Fruit fly (Drosophila melanogaster) whole organism, embryonic: ENCODE measurements around the gene Pgant2.

ENCODE experiments used
- Ada2b ChIP-seq: fragments of 200-800 bp; sonication (Bioruptor generic); IDR thresholded peaks from 2 replicates; pipeline ENCODE4 v1.3.6; 2022; ENCODE audit warnings: missing biosample characterization, missing genetic modification characterization
- Asciz ChIP-seq: fragments of 200-800 bp; sonication (Bioruptor generic); optimal IDR thresholded peaks from 2 replicates; lab custom pipeline; 2017; ENCODE audit warnings: missing biosample characterization, mild to moderate bottlenecking, missing genetic modification characterization, missing genetic modification reagents
- CG1024 ChIP-seq: fragments of 200-800 bp; sonication (Bioruptor generic); IDR thresholded peaks from 2 replicates; pipeline ENCODE4 v1.3.6; 2022; ENCODE audit warnings: missing biosample characterization, missing genetic modification characterization
- CG10959 ChIP-seq: fragments of 200-800 bp; sonication (Bioruptor generic); IDR thresholded peaks from 2 replicates; pipeline ENCODE4 v1.3.6; 2022; ENCODE audit warnings: missing biosample characterization, missing genetic modification characterization
- CG11723 ChIP-seq: fragments of 200-800 bp; sonication (Bioruptor generic); optimal IDR thresholded peaks from 2 replicates; lab custom pipeline; 2017; ENCODE audit warnings: missing biosample characterization, mild to moderate bottlenecking, missing genetic modification characterization
- CG14441 ChIP-seq: fragments of 200-800 bp; sonication (Bioruptor generic); IDR thresholded peaks from 2 replicates; pipeline ENCODE4 v1.3.6; 2022; ENCODE audit warnings: missing biosample characterization, missing genetic modification characterization
- CG15073 ChIP-seq: fragments of 200-800 bp; sonication (Bioruptor generic); optimal IDR thresholded peaks from 2 replicates; lab custom pipeline; 2016; ENCODE audit warnings: missing biosample characterization, missing genetic modification characterization
- CG2116 ChIP-seq: fragments of 200-800 bp; sonication (Bioruptor generic); optimal IDR thresholded peaks from 3 replicates; lab custom pipeline; 2018; ENCODE audit warnings: missing biosample characterization, mild to moderate bottlenecking, missing genetic modification characterization
- CG32532 ChIP-seq: fragments of 200-800 bp; sonication (Bioruptor generic); IDR thresholded peaks from 2 replicates; pipeline ENCODE4 v1.3.6; 2022; ENCODE audit warnings: missing biosample characterization, missing genetic modification characterization
- CG4360 ChIP-seq: fragments of 200-800 bp; sonication (Bioruptor generic); IDR thresholded peaks from 2 replicates; pipeline ENCODE4 v1.3.6; 2022; ENCODE audit warnings: missing biosample characterization, missing genetic modification characterization
- CG4424 ChIP-seq: fragments of 200-800 bp; sonication (Bioruptor generic); optimal IDR thresholded peaks from 3 replicates; lab custom pipeline; 2016; ENCODE audit warnings: missing biosample characterization, missing genetic modification characterization
- CG4617 ChIP-seq: fragments of 200-800 bp; sonication (Bioruptor generic); optimal IDR thresholded peaks from 3 replicates; lab custom pipeline; 2016; ENCODE audit warnings: missing biosample characterization, missing genetic modification characterization, borderline replicate concordance
- CG4730 ChIP-seq: fragments of 200-800 bp; sonication (Bioruptor generic); IDR thresholded peaks from 2 replicates; pipeline ENCODE4 v1.3.6; 2022; ENCODE audit warnings: missing biosample characterization, missing genetic modification characterization
- CG5245 ChIP-seq: fragments of 200-800 bp; sonication (Bioruptor generic); optimal IDR thresholded peaks from 3 replicates; lab custom pipeline; 2016; ENCODE audit warnings: missing biosample characterization, missing genetic modification characterization
- CG6272 ChIP-seq: fragments of 200-800 bp; sonication (Bioruptor generic); IDR thresholded peaks from 2 replicates; pipeline ENCODE4 v1.3.6; 2022; ENCODE audit warnings: missing biosample characterization, missing genetic modification characterization
- CG6791 ChIP-seq: fragments of 200-800 bp; sonication (Bioruptor generic); IDR thresholded peaks from 3 replicates; pipeline ENCODE4 v1.3.6; 2022; ENCODE audit warnings: missing biosample characterization, missing genetic modification characterization; ENCODE audit not compliant: partially characterized antibody
- CG6813 ChIP-seq: fragments of 200-800 bp; sonication (Bioruptor generic); optimal IDR thresholded peaks from 2 replicates; lab custom pipeline; 2017; ENCODE audit warnings: missing biosample characterization, missing genetic modification characterization, mild to moderate bottlenecking, moderate library complexity, missing genetic modification reagents
- CG7357 ChIP-seq: fragments of 200-800 bp; sonication (Bioruptor generic); IDR thresholded peaks from 3 replicates; pipeline ENCODE4 v1.3.6; 2022; ENCODE audit warnings: missing biosample characterization, missing genetic modification characterization
- CG8290 ChIP-seq, 3 experiments: fragments of 200-800 bp; sonication (Bioruptor generic); optimal IDR thresholded peaks; 2 replicates each; lab custom pipeline; 2016 to 2019; ENCODE audit warnings: missing biosample characterization in 3 of 3, missing genetic modification characterization in 3 of 3, mild to moderate bottlenecking in 2 of 3, moderate library complexity in 1 of 3
- D19B ChIP-seq: fragments of 200-800 bp; sonication (Bioruptor generic); optimal IDR thresholded peaks from 2 replicates; lab custom pipeline; 2017; ENCODE audit warnings: missing biosample characterization, mild to moderate bottlenecking, missing genetic modification characterization
- Deaf1 ChIP-seq: fragments of 200-800 bp; optimal IDR thresholded peaks from 3 replicates; lab custom pipeline; 2019; ENCODE audit warnings: missing biosample characterization, mild to moderate bottlenecking, missing genetic modification characterization, moderate library complexity
- GATAe ChIP-seq: fragments of 200-800 bp; sonication (Bioruptor generic); conservative IDR thresholded peaks from 2 replicates; pipeline ENCODE4 v1.3.6; 2022; ENCODE audit warnings: missing biosample characterization, missing genetic modification characterization
- Gsc ChIP-seq: fragments of 200-800 bp; sonication (Bioruptor generic); IDR thresholded peaks from 2 replicates; pipeline ENCODE4 v1.3.6; 2022; ENCODE audit warnings: missing biosample characterization, missing genetic modification characterization
- H15 ChIP-seq: fragments of 200-800 bp; sonication (Bioruptor generic); IDR thresholded peaks from 3 replicates; pipeline ENCODE4 v1.3.6; 2022; ENCODE audit warnings: missing biosample characterization, missing genetic modification characterization
- HLH54F ChIP-seq: fragments of 200-800 bp; sonication (Bioruptor generic); optimal IDR thresholded peaks from 3 replicates; lab custom pipeline; 2016; ENCODE audit warnings: missing biosample characterization, missing genetic modification characterization
- HmgZ ChIP-seq: fragments of 200-800 bp; sonication (Bioruptor generic); optimal IDR thresholded peaks from 2 replicates; lab custom pipeline; 2018; ENCODE audit warnings: missing biosample characterization, mild to moderate bottlenecking, missing genetic modification characterization
- Hr39 ChIP-seq: fragments of >200 bp; optimal IDR thresholded peaks from 2 replicates; lab custom pipeline; 2017
- Mad ChIP-seq: fragments of 200-800 bp; sonication (Bioruptor generic); optimal IDR thresholded peaks from 2 replicates; lab custom pipeline; 2016; ENCODE audit warnings: missing biosample characterization, missing genetic modification characterization
- NC2β ChIP-seq: fragments of 200-800 bp; sonication (Bioruptor generic); optimal IDR thresholded peaks from 2 replicates; lab custom pipeline; 2016; ENCODE audit warnings: missing biosample characterization, missing genetic modification characterization
- Opbp ChIP-seq: fragments of 200-800 bp; sonication (Bioruptor generic); IDR thresholded peaks from 3 replicates; pipeline ENCODE4 v1.3.6; 2022; ENCODE audit warnings: missing biosample characterization, missing genetic modification characterization; ENCODE audit not compliant: partially characterized antibody
- Rx ChIP-seq: fragments of 200-800 bp; sonication (Bioruptor generic); IDR thresholded peaks from 2 replicates; pipeline ENCODE4 v1.3.6; 2022; ENCODE audit warnings: missing biosample characterization, missing genetic modification characterization
- Spps ChIP-seq: fragments of 200-800 bp; sonication (Bioruptor generic); optimal IDR thresholded peaks from 2 replicates; lab custom pipeline; 2018; ENCODE audit warnings: missing biosample characterization, mild to moderate bottlenecking, missing genetic modification characterization
- YL-1 ChIP-seq: fragments of 200-800 bp; sonication (Bioruptor generic); optimal IDR thresholded peaks from 3 replicates; lab custom pipeline; 2017; ENCODE audit warnings: missing biosample characterization, mild to moderate bottlenecking, missing genetic modification characterization
- abd-A ChIP-seq: fragments of 200-800 bp; sonication (Bioruptor generic); optimal IDR thresholded peaks from 3 replicates; lab custom pipeline; 2019; ENCODE audit warnings: missing biosample characterization, mild to moderate bottlenecking, missing genetic modification characterization, moderate library complexity
- cg ChIP-seq: fragments of 200-800 bp; sonication (Bioruptor generic); optimal IDR thresholded peaks from 3 replicates; lab custom pipeline; 2019; ENCODE audit warnings: missing biosample characterization, mild to moderate bottlenecking, missing genetic modification characterization, moderate library complexity
- croc ChIP-seq: fragments of 200-800 bp; sonication (Bioruptor generic); conservative IDR thresholded peaks from 3 replicates; pipeline ENCODE4 v1.3.6; 2022; ENCODE audit warnings: missing biosample characterization, missing genetic modification characterization
- dan ChIP-seq: fragments of 200-800 bp; sonication (Bioruptor generic); IDR thresholded peaks from 2 replicates; pipeline ENCODE4 v1.3.6; 2022; ENCODE audit warnings: missing biosample characterization, missing genetic modification characterization
- dmrt11E ChIP-seq: fragments of 200-800 bp; sonication (Bioruptor generic); optimal IDR thresholded peaks from 3 replicates; lab custom pipeline; 2018; ENCODE audit warnings: missing biosample characterization, mild to moderate bottlenecking, missing genetic modification characterization, moderate library complexity
- ewg ChIP-seq: fragments of 200-800 bp; sonication (Bioruptor generic); optimal IDR thresholded peaks from 3 replicates; lab custom pipeline; 2017; ENCODE audit warnings: mild to moderate bottlenecking, missing biosample characterization, missing genetic modification reagents, missing genetic modification characterization
- fd64A ChIP-seq: fragments of 200-800 bp; sonication (Bioruptor generic); optimal IDR thresholded peaks from 3 replicates; lab custom pipeline; 2018; ENCODE audit warnings: missing biosample characterization, mild to moderate bottlenecking, missing genetic modification characterization
- grn ChIP-seq: fragments of 200-800 bp; sonication (Bioruptor generic); optimal IDR thresholded peaks from 3 replicates; lab custom pipeline; 2017; ENCODE audit warnings: missing biosample characterization, missing genetic modification characterization
- lab ChIP-seq: fragments of 200-800 bp; sonication (Bioruptor generic); optimal IDR thresholded peaks from 3 replicates; lab custom pipeline; 2017; ENCODE audit warnings: missing biosample characterization, missing genetic modification characterization, mild to moderate bottlenecking, moderate library complexity, missing genetic modification reagents
- nmo ChIP-seq: fragments of 200-800 bp; sonication (Bioruptor generic); optimal IDR thresholded peaks from 2 replicates; lab custom pipeline; 2018; ENCODE audit warnings: missing biosample characterization, mild to moderate bottlenecking, missing genetic modification characterization, moderate library complexity
- oc ChIP-seq: fragments of 200-800 bp; sonication (Bioruptor generic); optimal IDR thresholded peaks from 2 replicates; lab custom pipeline; 2018; ENCODE audit warnings: missing biosample characterization, mild to moderate bottlenecking, missing genetic modification characterization, moderate library complexity
- onecut ChIP-seq: fragments of 200-800 bp; sonication (Bioruptor generic); IDR thresholded peaks from 2 replicates; pipeline ENCODE4 v1.3.6; 2022; ENCODE audit warnings: missing biosample characterization, missing genetic modification characterization
- pum ChIP-seq: fragments of 200-800 bp; sonication (Bioruptor generic); optimal IDR thresholded peaks from 2 replicates; lab custom pipeline; 2016; ENCODE audit warnings: missing biosample characterization, missing genetic modification characterization
- sc ChIP-seq, 3 experiments: fragments of >200 bp in 2 of 3; fragments of 200-800 bp in 1 of 3; sonication (Bioruptor generic) in 1 of 3; optimal IDR thresholded peaks; 2 replicates in 2 of 3; 3 replicates in 1 of 3; lab custom pipeline; 2017; ENCODE audit warnings: mild to moderate bottlenecking in 1 of 3, missing biosample characterization in 1 of 3, missing genetic modification characterization in 1 of 3, missing genetic modification reagents in 1 of 3
- tap ChIP-seq: fragments of 200-800 bp; optimal IDR thresholded peaks from 3 replicates; lab custom pipeline; 2019; ENCODE audit warnings: missing biosample characterization, mild to moderate bottlenecking, missing genetic modification characterization, moderate library complexity
- tx ChIP-seq: fragments of 200-800 bp; sonication (Bioruptor generic); optimal IDR thresholded peaks from 2 replicates; lab custom pipeline; 2016; ENCODE audit warnings: missing biosample characterization, missing genetic modification characterization
- vfl ChIP-seq: fragments of 200-800 bp; sonication (Bioruptor generic); optimal IDR thresholded peaks from 2 replicates; lab custom pipeline; 2016; ENCODE audit warnings: missing biosample characterization, missing genetic modification characterization

Gene Pgant2

DNA sequence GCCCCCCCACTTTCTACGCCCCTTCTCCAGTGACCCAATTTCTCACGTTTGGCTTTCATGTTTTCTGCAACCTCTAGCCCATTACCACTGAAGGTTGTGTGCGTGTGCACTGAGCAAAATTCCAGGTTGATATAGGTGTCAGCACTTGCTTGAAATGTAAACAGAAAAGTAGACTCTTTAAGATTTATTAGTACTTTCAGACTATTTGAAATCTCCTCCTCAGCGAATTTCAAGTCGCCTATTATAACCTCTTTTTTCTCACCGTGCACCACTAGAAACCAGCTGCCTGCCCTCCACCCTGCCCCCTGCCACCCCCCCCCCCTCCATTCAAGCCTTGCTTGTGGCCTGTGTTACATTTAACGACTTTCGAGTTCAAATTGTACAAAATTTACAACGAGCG is 8.6 kb upstream of the Pgant2 start (continued):
- TF ChIP-seq CG6813 (GFP tag; lab: Kevin White, UChicago) (peak; percentile 28), CG10959 (peak; percentile 64), YL-1 (GFP tag; lab: Kevin White, UChicago) (no peak), fd64A (GFP tag; lab: Kevin White, UChicago) (no peak), Ada2b (GFP tag; lab: Robert Waterston, UW) (peak; percentile 52; the same call in 1 of the 2 replicates), oc (tag; lab: Kevin White, UChicago) (peak; percentile 4), onecut (GFP tag; lab: Robert Waterston, UW) (peak; percentile 59), H15 (GFP tag; lab: Robert Waterston, UW) (peak; percentile 72), Mad (GFP tag; lab: Kevin White, UChicago) (no peak), tx (GFP tag; lab: Kevin White, UChicago) (no peak), tap (tag; lab: Kevin White, UChicago) (no peak), Deaf1 (tag; lab: Kevin White, UChicago) (no peak), cg (GFP tag; lab: Kevin White, UChicago) (no peak), NC2β (no peak), CG11723 (no peak), Opbp (GFP tag; lab: Robert Waterston, UW) (no peak), sc (optimal IDR thresholded peaks at IDR 0.05; lab: Kevin White, UChicago) (no peak), sc (GFP tag; optimal IDR thresholded peaks at IDR 0.05; lab: Kevin White, UChicago) (peak; percentile 2), dmrt11E (tag; lab: Kevin White, UChicago) (peak; percentile 60), D19B (GFP tag; lab: Kevin White, UChicago) (no peak), CG5245 (GFP tag; lab: Kevin White, UChicago) (peak; percentile 21), pum (peak; percentile 13), lab (GFP tag; lab: Kevin White, UChicago) (peak; percentile 39), vfl (GFP tag; lab: Kevin White, UChicago) (no peak), CG2116 (GFP tag; lab: Kevin White, UChicago) (no peak), HLH54F (GFP tag; lab: Kevin White, UChicago) (no peak), Hr39 (lab: Kevin White, UChicago) (no peak), ewg (peak; percentile 47), CG4424 (GFP tag; lab: Kevin White, UChicago) (peak; percentile 58), CG4360 (GFP tag; lab: Robert Waterston, UW) (0 out of 2 replicates have a peak, but pooled peaks have one; percentile 25), Rx (GFP tag; lab: Robert Waterston, UW) (peak; percentile 54), CG32532 (0 out of 2 replicates have a peak, but pooled peaks have one; percentile 25), nmo (peak; percentile 48), Spps (tag; lab: Kevin White, UChicago) (no peak), CG7357 (GFP tag; lab: Robert Waterston, UW) (peak; percentile 35; the same call in 1 of the 3 replicates), croc (GFP tag; lab: Robert Waterston, UW) (peak; percentile 57), grn (GFP tag; lab: Kevin White, UChicago) (no peak), CG4730 (0 out of 2 replicates have a peak, but pooled peaks have one; percentile 23), CG6791 (GFP tag; lab: Robert Waterston, UW) (no peak), CG14441 (GFP tag; lab: Robert Waterston, UW) (0 out of 2 replicates have a peak, but pooled peaks have one; percentile 29), CG1024 (GFP tag; lab: Robert Waterston, UW) (peak; percentile 40; the same call in 1 of the 2 replicates), HmgZ (tag; lab: Kevin White, UChicago) (no peak), Asciz (GFP tag; lab: Kevin White, UChicago) (peak; percentile 8), GATAe (no peak), Gsc (GFP tag; lab: Robert Waterston, UW) (0 out of 2 replicates have a peak, but pooled peaks have one; percentile 31), dan (GFP tag; lab: Robert Waterston, UW) (peak; percentile 9; the same call in 1 of the 2 replicates), CG6272 (GFP tag; lab: Robert Waterston, UW) (peak; percentile 35; the same call in 1 of the 2 replicates), CG8290 (GFP tag; optimal IDR thresholded peaks at IDR 0.05; lab: Kevin White, UChicago) (no peak), CG8290 (tag; optimal IDR thresholded peaks at IDR 0.05; lab: Kevin White, UChicago) (no peak), CG15073 (GFP tag; lab: Kevin White, UChicago) (no peak), CG4617 (GFP tag; lab: Kevin White, UChicago) (no peak), abd-A (tag; lab: Kevin White, UChicago) (no peak)
